Fruit fly (Drosophila melanogaster) S2 (cell line): ENCODE measurements around the gene NANS.
A peak's percentile ranks its signal among the peaks of the same experiment; 100 is the strongest.

Experiments used
- CG8478 ChIP-seq: fragments of >200 bp; optimal IDR thresholded peaks from 2 replicates; lab custom pipeline; 2018
- CTCF ChIP-seq, 2 experiments: fragments of >200 bp; optimal IDR thresholded peaks; 2 replicates each; lab custom pipeline; 2018

NANS gene

DNA sequence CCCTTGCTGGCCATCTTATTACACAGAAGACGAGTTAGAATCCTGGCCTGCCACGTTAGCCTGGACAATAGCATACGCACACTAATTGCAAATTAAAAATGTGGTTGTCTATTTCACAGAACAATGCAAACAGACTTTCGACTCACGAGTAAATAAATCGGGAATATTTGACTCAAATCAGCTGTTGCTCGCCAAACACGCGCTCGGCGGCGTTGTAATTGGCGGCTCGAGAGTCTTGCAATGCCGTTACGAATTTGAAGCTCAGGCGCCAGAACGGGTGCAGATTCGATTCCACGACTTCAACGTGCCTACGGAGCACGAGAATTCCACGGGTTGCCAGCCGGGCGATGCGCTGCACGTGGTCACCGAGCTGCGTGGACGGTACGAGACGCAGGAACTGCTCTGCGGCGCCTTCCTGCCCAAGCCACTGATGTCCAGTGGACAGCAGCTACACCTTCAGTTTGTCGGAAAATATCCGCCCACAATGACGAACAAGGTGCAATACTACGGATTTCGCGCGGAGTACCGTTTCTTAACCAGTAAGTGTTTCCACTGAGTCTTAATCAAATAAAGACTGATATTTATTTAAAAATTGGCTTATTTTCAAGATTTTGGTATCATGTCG, 24.6 kb upstream of the NANS start, which contains the start of gene DNAlig3:
DNAlig3 (minus strand) TSS at position 168 of the 625 bp plus-strand sequence.
- TF ChIP-seq CG8478 (lab: Kevin White, UChicago), result no peak
- TF ChIP-seq CTCF (optimal IDR thresholded peaks at IDR 0.05; lab: Kevin White, UChicago), result peak; percentile 6 to 13

- no peak for TF ChIP-seq CTCF (optimal IDR thresholded peaks at IDR 0.05; lab: Kevin White, UChicago)
- TF ChIP-seq CG8478 (lab: Kevin White, UChicago), result no peak
Observed at dm6 chr3R:12402935-12403334, 23.4 kb upstream of the NANS start.

- TF ChIP-seq CTCF (optimal IDR thresholded peaks at IDR 0.05; lab: Kevin White, UChicago) (no peak), CG8478 (lab: Kevin White, UChicago) (no peak)
Observed at dm6 chr3R:12405134-12405533, 21.2 kb upstream of the NANS start.

dm6 chr3R:12405928-12406234, 20.5 kb upstream of the NANS start, which contains the start of gene Cyp9f2:
Cyp9f2 (minus strand) TSS chr3R:12406028.
- TF ChIP-seq CTCF (optimal IDR thresholded peaks at IDR 0.05; lab: Kevin White, UChicago), result no peak
- TF ChIP-seq CG8478 (lab: Kevin White, UChicago), result no peak

DNA sequence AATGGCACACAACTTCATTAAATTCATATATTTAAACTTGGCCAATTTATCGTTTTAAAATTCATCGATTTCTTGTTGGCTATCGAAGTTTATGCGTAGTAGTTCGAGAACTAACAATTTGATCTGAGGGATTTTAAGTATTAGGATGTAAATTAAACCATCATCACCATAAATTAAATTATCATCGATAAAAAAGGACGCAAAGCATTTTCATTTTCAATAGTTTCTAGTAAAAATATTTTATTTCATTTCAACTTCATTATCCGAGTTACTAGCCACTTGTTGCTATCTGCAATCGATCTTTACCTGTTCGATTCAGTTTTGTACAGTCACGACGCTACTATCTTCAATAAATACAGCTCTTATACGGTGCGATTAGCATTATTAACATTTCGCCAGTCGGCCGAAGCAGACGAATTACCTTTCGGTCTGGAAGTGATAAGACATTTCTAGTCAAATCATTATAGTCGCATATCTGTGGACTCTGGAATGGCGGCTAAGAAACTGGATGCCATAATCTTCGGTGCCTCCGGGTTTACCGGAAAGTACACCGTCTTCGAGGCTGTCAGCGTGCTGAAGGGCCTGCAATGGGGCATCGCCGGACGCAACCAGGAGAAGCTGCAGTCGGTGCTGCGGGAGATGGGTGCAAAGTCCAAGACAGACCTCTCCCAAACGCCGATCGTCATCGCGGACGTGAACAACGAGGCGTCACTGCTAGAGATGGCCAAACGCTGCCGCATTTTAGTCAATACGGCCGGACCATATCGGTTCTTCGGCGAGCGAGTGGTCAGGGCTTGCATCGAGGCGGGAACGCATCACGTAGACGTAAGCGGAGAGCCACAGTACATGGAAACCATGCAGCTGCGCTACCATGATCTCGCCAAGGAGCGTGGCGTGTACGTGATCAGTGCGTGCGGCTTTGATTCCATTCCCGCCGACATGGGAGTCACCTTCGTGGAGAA, 19.9 kb upstream of the NANS start, which contains the start of gene CG5167:
CG5167 (plus strand) TSS at position 298 of the 962 bp plus-strand sequence.
- no peak for TF ChIP-seq CTCF (optimal IDR thresholded peaks at IDR 0.05; lab: Kevin White, UChicago)
- no peak for TF ChIP-seq CG8478 (lab: Kevin White, UChicago)

dm6 chr3R:12408160-12408559, 18.2 kb upstream of the NANS start, which contains the start of gene CG5196:
CG5196 (plus strand) TSS chr3R:12408316.
- peak in 1 of 2 experiments; percentile 1 for TF ChIP-seq CTCF (optimal IDR thresholded peaks at IDR 0.05; lab: Kevin White, UChicago)
- TF ChIP-seq CG8478 (lab: Kevin White, UChicago), result no peak

- no peak for TF ChIP-seq CG8478 (lab: Kevin White, UChicago)
- TF ChIP-seq CTCF (optimal IDR thresholded peaks at IDR 0.05; lab: Kevin White, UChicago), result no peak
Observed at dm6 chr3R:12411449-12411848, 14.9 kb upstream of the NANS start.

dm6 chr3R:12413274-12413958, 13.0 kb upstream of the NANS start, which contains the start of the genes Dip-C and pps:
Dip-C (minus strand) TSS chr3R:12413759.
pps (plus strand) TSS chr3R:12413828.
- TF ChIP-seq CG8478 (lab: Kevin White, UChicago) (no peak), CTCF (optimal IDR thresholded peaks at IDR 0.05; lab: Kevin White, UChicago) (peak in 1 of 2 experiments; percentile 30)

dm6 chr3R:12422379-12422975, 3.9 kb upstream of the NANS start, which contains the start of the genes Scgbeta and CG17202:
Scgbeta (minus strand) TSS chr3R:12422429.
CG17202 (plus strand) TSS chr3R:12422768.
- TF ChIP-seq CTCF (optimal IDR thresholded peaks at IDR 0.05; lab: Kevin White, UChicago) (peak; percentile 20 to 23), CG8478 (lab: Kevin White, UChicago) (no peak)

- TF ChIP-seq CG8478 (lab: Kevin White, UChicago) (no peak), CTCF (optimal IDR thresholded peaks at IDR 0.05; lab: Kevin White, UChicago) (no peak)
Observed at dm6 chr3R:12423997-12424396, 2.4 kb upstream of the NANS start.

dm6 chr3R:12425510-12426309, 668 bp upstream of the NANS start, which contains the start of gene Pp1-87B:
Pp1-87B (minus strand) TSS chr3R:12425917.
- TF ChIP-seq CG8478 (lab: Kevin White, UChicago) (no peak), CTCF (optimal IDR thresholded peaks at IDR 0.05; lab: Kevin White, UChicago) (peak in 1 of 2 experiments; percentile 12)

DNA sequence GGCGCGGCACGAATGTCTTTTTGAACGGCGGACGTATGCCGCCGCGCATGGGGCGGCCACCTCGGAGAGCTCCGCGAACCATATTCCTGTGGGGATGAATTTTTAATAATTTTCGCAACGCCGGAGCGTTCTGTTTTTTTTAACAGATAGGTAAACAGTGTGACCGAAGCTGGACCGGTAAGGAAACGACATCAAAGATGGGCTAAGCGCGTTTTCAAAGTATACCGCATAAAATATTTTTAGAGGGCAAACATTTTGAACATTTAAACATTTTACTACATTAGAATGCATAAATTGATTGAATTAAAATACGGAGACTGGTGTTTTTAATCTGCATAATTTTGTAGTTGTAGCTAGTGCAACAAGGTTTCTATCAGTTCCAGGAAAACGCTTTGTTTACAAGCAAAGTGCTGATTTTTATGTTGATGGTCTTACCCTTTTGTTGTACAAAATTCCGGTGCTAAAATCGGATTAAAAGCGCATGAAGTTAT, 2.8 kb downstream of the NANS start, which contains the start of the genes CG5641 and CG5245:
CG5641 (minus strand) TSS at position 163 of the 491 bp plus-strand sequence.
CG5245 (plus strand) TSS at position 441 of the 491 bp plus-strand sequence.
- no peak for TF ChIP-seq CG8478 (lab: Kevin White, UChicago)
